Worm (Caenorhabditis elegans) whole organism, L1 larva: ENCODE data around the gene bcs-1.

Experiments used
- C16A3.4 ChIP-seq: fragments of 150-350 bp; optimal IDR thresholded peaks from 2 replicates; lab custom pipeline; 2014; ENCODE audit warnings: missing biosample characterization, missing genetic modification characterization
- C34B4.2 ChIP-seq: sonication (generic microtip); optimal IDR thresholded peaks from 2 replicates; lab custom pipeline; 2017; ENCODE audit warnings: mild to moderate bottlenecking, missing genetic modification characterization, missing compliant biosample characterization
- F16B12.6 ChIP-seq: fragments of 150-350 bp; optimal IDR thresholded peaks from 2 replicates; lab custom pipeline; 2014; ENCODE audit warnings: missing biosample characterization, missing genetic modification characterization
- Y116A8C.19 ChIP-seq: sonication (generic microtip); optimal IDR thresholded peaks from 2 replicates; lab custom pipeline; 2016; ENCODE audit warnings: missing compliant biosample characterization, missing genetic modification characterization, borderline replicate concordance
- alr-1 ChIP-seq: fragments of 200-800 bp; sonication (Bioruptor generic); optimal IDR thresholded peaks from 2 replicates; lab custom pipeline; 2018; ENCODE audit warnings: borderline replicate concordance, mild to moderate bottlenecking, missing genetic modification characterization, missing compliant biosample characterization
- ama-1 ChIP-seq: fragments of 150-350 bp; optimal IDR thresholded peaks from 2 replicates; lab custom pipeline; 2014
- blmp-1 ChIP-seq: fragments of 150-350 bp; optimal IDR thresholded peaks from 2 replicates; lab custom pipeline; 2014; ENCODE audit warnings: missing biosample characterization, missing genetic modification characterization
- ceh-8 ChIP-seq: fragments of 200-800 bp; sonication (Bioruptor generic); optimal IDR thresholded peaks from 2 replicates; lab custom pipeline; 2018; ENCODE audit warnings: mild to moderate bottlenecking, missing genetic modification characterization, moderate library complexity, missing compliant biosample characterization
- ceh-82 ChIP-seq, 3 experiments: fragments of 150-350 bp in 1 of 3; sonication (generic microtip) in 2 of 3; optimal IDR thresholded peaks; 2 replicates each; lab custom pipeline; 2014 to 2017; ENCODE audit warnings: missing biosample characterization in 3 of 3, missing genetic modification characterization in 3 of 3
- ceh-88 ChIP-seq: fragments of 200-800 bp; sonication (Bioruptor generic); IDR thresholded peaks from 2 replicates; pipeline ENCODE4 v1.3.6; 2022; ENCODE audit warnings: missing genetic modification characterization, missing compliant biosample characterization
- ceh-90 ChIP-seq: sonication (generic microtip); optimal IDR thresholded peaks from 2 replicates; lab custom pipeline; 2016; ENCODE audit warnings: missing genetic modification characterization, missing compliant biosample characterization
- ces-1 ChIP-seq: fragments of 150-350 bp; optimal IDR thresholded peaks from 2 replicates; lab custom pipeline; 2014; ENCODE audit warnings: missing biosample characterization, missing genetic modification reagents, missing genetic modification characterization
- efl-1 ChIP-seq, 4 experiments: fragments of 150-350 bp; optimal IDR thresholded peaks in 3 of 4; peaks in 1 of 4; 1 replicate in 1 of 4; 2 replicates in 3 of 4; lab custom pipeline; 2014; ENCODE audit warnings: missing biosample characterization in 2 of 4, missing genetic modification characterization in 2 of 4, missing genetic modification reagents in 2 of 4
- efl-3 ChIP-seq: fragments of 200-800 bp; sonication (Bioruptor generic); optimal IDR thresholded peaks from 2 replicates; lab custom pipeline; 2018; ENCODE audit warnings: mild to moderate bottlenecking, missing genetic modification characterization, missing compliant biosample characterization
- elt-2 ChIP-seq: sonication (generic microtip); optimal IDR thresholded peaks from 2 replicates; lab custom pipeline; 2016; ENCODE audit warnings: missing genetic modification characterization, mild to moderate bottlenecking, inconsistent platforms, missing compliant biosample characterization, missing genetic modification reagents
- ets-5 ChIP-seq: fragments of 200-800 bp; sonication (Bioruptor generic); IDR thresholded peaks from 2 replicates; pipeline ENCODE4 v1.3.6; 2022; ENCODE audit warnings: missing genetic modification characterization, missing compliant biosample characterization
- fkh-8 ChIP-seq: sonication (generic microtip); optimal IDR thresholded peaks from 2 replicates; lab custom pipeline; 2016; ENCODE audit warnings: mild to moderate bottlenecking, missing genetic modification characterization, missing compliant biosample characterization
- fos-1 ChIP-seq: fragments of 150-350 bp; optimal IDR thresholded peaks from 2 replicates; lab custom pipeline; 2014; ENCODE audit warnings: missing biosample characterization, missing genetic modification characterization
- hlh-4 ChIP-seq: sonication (generic microtip); optimal IDR thresholded peaks from 2 replicates; lab custom pipeline; 2016; ENCODE audit warnings: mild to moderate bottlenecking, missing genetic modification characterization, missing compliant biosample characterization
- hpl-2 ChIP-seq: fragments of 150-350 bp; optimal IDR thresholded peaks from 2 replicates; lab custom pipeline; 2014; ENCODE audit warnings: missing biosample characterization, missing genetic modification reagents, missing genetic modification characterization
- irx-1 ChIP-seq: sonication (generic microtip); optimal IDR thresholded peaks from 2 replicates; lab custom pipeline; 2016; ENCODE audit warnings: missing genetic modification characterization, missing compliant biosample characterization
- jun-1 ChIP-seq: fragments of 150-350 bp; optimal IDR thresholded peaks from 2 replicates; lab custom pipeline; 2014; ENCODE audit warnings: missing biosample characterization, missing genetic modification reagents, missing genetic modification characterization
- lin-13 ChIP-seq: fragments of 150-350 bp; optimal IDR thresholded peaks from 2 replicates; lab custom pipeline; 2014; ENCODE audit warnings: missing biosample characterization, missing genetic modification reagents, missing genetic modification characterization
- lsy-2 ChIP-seq, 2 experiments: fragments of 150-350 bp; optimal IDR thresholded peaks; 2 replicates each; lab custom pipeline; 2014; ENCODE audit warnings: missing biosample characterization in 2 of 2, missing genetic modification characterization in 2 of 2
- mep-1 ChIP-seq: fragments of 150-350 bp; optimal IDR thresholded peaks from 2 replicates; lab custom pipeline; 2014; ENCODE audit warnings: missing biosample characterization, missing genetic modification characterization
- nhr-12 ChIP-seq: sonication (generic microtip); optimal IDR thresholded peaks from 2 replicates; lab custom pipeline; 2017; ENCODE audit warnings: missing biosample characterization, missing genetic modification characterization
- nhr-20 ChIP-seq: sonication (generic microtip); optimal IDR thresholded peaks from 2 replicates; lab custom pipeline; 2016; ENCODE audit warnings: mild to moderate bottlenecking, missing genetic modification characterization, missing compliant biosample characterization
- nhr-237 ChIP-seq: fragments of 150-350 bp; optimal IDR thresholded peaks from 2 replicates; lab custom pipeline; 2014; ENCODE audit warnings: missing biosample characterization, missing genetic modification characterization
- nhr-47 ChIP-seq: sonication (generic microtip); optimal IDR thresholded peaks from 2 replicates; lab custom pipeline; 2016; ENCODE audit warnings: mild to moderate bottlenecking, missing genetic modification characterization, moderate library complexity, missing compliant biosample characterization
- nhr-71 ChIP-seq: sonication (generic microtip); optimal IDR thresholded peaks from 2 replicates; lab custom pipeline; 2016; ENCODE audit warnings: mild to moderate bottlenecking, missing genetic modification characterization, moderate library complexity, missing compliant biosample characterization
- nhr-77 ChIP-seq: fragments of 150-350 bp; optimal IDR thresholded peaks from 2 replicates; lab custom pipeline; 2014; ENCODE audit warnings: missing biosample characterization, missing genetic modification characterization
- nhr-84 ChIP-seq: sonication (generic microtip); optimal IDR thresholded peaks from 2 replicates; lab custom pipeline; 2017; ENCODE audit warnings: missing biosample characterization, missing genetic modification characterization
- nhr-90 ChIP-seq: sonication (generic microtip); optimal IDR thresholded peaks from 2 replicates; lab custom pipeline; 2016; ENCODE audit warnings: mild to moderate bottlenecking, missing genetic modification characterization, missing compliant biosample characterization; ENCODE audit not compliant: poor library complexity
- pag-3 ChIP-seq: sonication (generic microtip); optimal IDR thresholded peaks from 2 replicates; lab custom pipeline; 2017; ENCODE audit warnings: missing genetic modification characterization, mild to moderate bottlenecking, missing compliant biosample characterization, antibody characterized with exemption, borderline replicate concordance; ENCODE audit not compliant: insufficient read depth
- sox-4 ChIP-seq: sonication (generic microtip); optimal IDR thresholded peaks from 2 replicates; lab custom pipeline; 2016; ENCODE audit warnings: missing genetic modification characterization, missing compliant biosample characterization
- swsn-7 ChIP-seq: sonication (generic microtip); optimal IDR thresholded peaks from 2 replicates; lab custom pipeline; 2016; ENCODE audit warnings: missing genetic modification characterization, missing compliant biosample characterization
- unc-86 ChIP-seq: sonication (generic microtip); optimal IDR thresholded peaks from 2 replicates; lab custom pipeline; 2016; ENCODE audit warnings: missing genetic modification characterization, missing compliant biosample characterization
- vab-15 ChIP-seq: sonication (generic microtip); optimal IDR thresholded peaks from 2 replicates; lab custom pipeline; 2017; ENCODE audit warnings: missing genotype, mild to moderate bottlenecking, missing genetic modification characterization, missing compliant biosample characterization
- xbp-1 ChIP-seq: sonication (generic microtip); optimal IDR thresholded peaks from 2 replicates; lab custom pipeline; 2016; ENCODE audit warnings: missing genetic modification characterization, missing compliant biosample characterization
- ztf-4 ChIP-seq: fragments of 150-350 bp; optimal IDR thresholded peaks from 2 replicates; lab custom pipeline; 2014; ENCODE audit warnings: missing biosample characterization, missing genetic modification characterization

The bcs-1 gene

ce11 chrII:8590684-8591083, 19.8 kb downstream of the bcs-1 start, which contains the start of gene aptf-4:
aptf-4 (plus strand) TSS chrII:8590984.
- no peak for TF ChIP-seq ceh-90 (tag; lab: Kevin White, UChicago)
- no peak for TF ChIP-seq C34B4.2 (tag; lab: Kevin White, UChicago)
- no peak for TF ChIP-seq ets-5 (GFP tag; lab: Robert Waterston, UW)
- TF ChIP-seq F16B12.6 (tag; lab: Kevin White, UChicago), result no peak
- TF ChIP-seq lsy-2 (tag; optimal IDR thresholded peaks at IDR 0.05; lab: Kevin White, UChicago), result no peak
- TF ChIP-seq nhr-12 (tag; lab: Kevin White, UChicago), result no peak

ce11 chrII:8593840-8594625, 23.1 kb downstream of the bcs-1 start, which contains the start of gene aptf-3:
aptf-3 (plus strand) TSS chrII:8594190.
- TF ChIP-seq C16A3.4 (tag; lab: Kevin White, UChicago), result no peak
- no peak for TF ChIP-seq mep-1 (tag; lab: Kevin White, UChicago)
- no peak for TF ChIP-seq ztf-4 (tag; lab: Kevin White, UChicago)
- TF ChIP-seq alr-1 (tag; lab: Kevin White, UChicago), result no peak
- no peak for TF ChIP-seq ceh-88 (GFP tag; lab: Robert Waterston, UW)
- TF ChIP-seq nhr-90 (tag; lab: Kevin White, UChicago), result no peak
- TF ChIP-seq hlh-4 (tag; lab: Kevin White, UChicago), result no peak
- no peak for TF ChIP-seq nhr-20
- TF ChIP-seq vab-15 (tag; lab: Kevin White, UChicago), result no peak
- no peak for TF ChIP-seq nhr-71 (tag; lab: Kevin White, UChicago)
- no peak for TF ChIP-seq pag-3 (tag; lab: Kevin White, UChicago)
- TF ChIP-seq nhr-84 (tag; lab: Kevin White, UChicago), result no peak
- no peak for TF ChIP-seq unc-86 (tag; lab: Kevin White, UChicago)
- no peak for TF ChIP-seq efl-3 (GFP tag; lab: Kevin White, UChicago)
- TF ChIP-seq ces-1, result no peak
- TF ChIP-seq sox-4 (tag; lab: Kevin White, UChicago), result no peak
- TF ChIP-seq nhr-237 (tag; lab: Kevin White, UChicago), result no peak
- no peak for TF ChIP-seq jun-1 (tag; lab: Kevin White, UChicago)
- no peak for TF ChIP-seq lin-13 (GFP tag; lab: Kevin White, UChicago)
- TF ChIP-seq ama-1 (lab: Kevin White, UChicago), result no peak

ce11 chrII:8599214-8599613, 28.3 kb downstream of the bcs-1 start, which contains the start of gene F28C6.5:
F28C6.5 (plus strand) TSS chrII:8599514.
- TF ChIP-seq lin-13 (GFP tag; lab: Kevin White, UChicago), result no peak
- TF ChIP-seq efl-1 (optimal IDR thresholded peaks at IDR 0.05; lab: Kevin White, UChicago), result no peak
- no peak for TF ChIP-seq efl-1 (GFP tag; optimal IDR thresholded peaks at IDR 0.05 in 1 of 2; lab: Kevin White, UChicago)
- TF ChIP-seq fkh-8 (tag; lab: Kevin White, UChicago), result no peak
- peak; percentile 26 for TF ChIP-seq blmp-1 (tag; lab: Kevin White, UChicago)
- TF ChIP-seq ceh-82 (tag; optimal IDR thresholded peaks at IDR 0.05; lab: Kevin White, UChicago), result no peak
- no peak for TF ChIP-seq irx-1 (tag; lab: Kevin White, UChicago)

- TF ChIP-seq fos-1, result no peak
- no peak for TF ChIP-seq fkh-8 (tag; lab: Kevin White, UChicago)
- no peak for TF ChIP-seq nhr-84 (tag; lab: Kevin White, UChicago)
- no peak for TF ChIP-seq Y116A8C.19
- no peak for TF ChIP-seq hpl-2 (GFP tag; lab: Kevin White, UChicago)
- TF ChIP-seq hlh-4 (tag; lab: Kevin White, UChicago), result no peak
- TF ChIP-seq swsn-7, result no peak
- no peak for TF ChIP-seq ceh-8 (GFP tag; lab: Kevin White, UChicago)
- no peak for TF ChIP-seq nhr-71 (tag; lab: Kevin White, UChicago)
- no peak for TF ChIP-seq elt-2
- TF ChIP-seq nhr-77 (tag; lab: Kevin White, UChicago), result no peak
- no peak for TF ChIP-seq mep-1 (tag; lab: Kevin White, UChicago)
- no peak for TF ChIP-seq xbp-1
- no peak for TF ChIP-seq nhr-47 (tag; lab: Kevin White, UChicago)
- no peak for TF ChIP-seq F16B12.6 (tag; lab: Kevin White, UChicago)
Measured at ce11 chrII:8600165-8600564, 29.3 kb downstream of the bcs-1 start, which contains the start of gene pigg-1. pigg-1 (minus strand) TSS chrII:8600265.
